Worm (Caenorhabditis elegans) whole organism, young adult: ENCODE data around the gene tbb-2.

Experiments used
- B0261.1 ChIP-seq: sonication (generic microtip); optimal IDR thresholded peaks from 2 replicates; lab custom pipeline; 2016; ENCODE audit warnings: mild to moderate bottlenecking, missing genetic modification characterization, moderate library complexity, missing compliant biosample characterization
- F39B2.1 ChIP-seq: fragments of 200-800 bp; sonication (Bioruptor generic); IDR thresholded peaks from 2 replicates; pipeline ENCODE4 v1.3.6; 2022; ENCODE audit warnings: missing genetic modification reagents, missing genetic modification characterization, missing compliant biosample characterization
- Y53F4B.3 ChIP-seq: fragments of 200-800 bp; sonication (Bioruptor generic); IDR thresholded peaks from 2 replicates; pipeline ENCODE4 v1.3.6; 2022; ENCODE audit warnings: missing genetic modification reagents, missing genetic modification characterization, missing compliant biosample characterization
- ama-1 ChIP-seq, 3 experiments: fragments of 150-350 bp in 1 of 3; sonication (generic microtip) in 2 of 3; optimal IDR thresholded peaks; 2 replicates each; lab custom pipeline; 2014 to 2018; ENCODE audit warnings: missing biosample characterization in 2 of 3, missing genetic modification characterization in 2 of 3, missing genetic modification reagents in 2 of 3
- dpl-1 ChIP-seq: fragments of 150-350 bp; optimal IDR thresholded peaks from 2 replicates; lab custom pipeline; 2014; ENCODE audit warnings: missing biosample characterization, missing genetic modification reagents, missing genetic modification characterization
- ekl-4 ChIP-seq: fragments of 200-800 bp; sonication (Bioruptor generic); IDR thresholded peaks from 2 replicates; pipeline ENCODE4 v1.3.6; 2022; ENCODE audit warnings: missing genetic modification reagents, missing genetic modification characterization, missing compliant biosample characterization
- lin-35 ChIP-seq, 3 experiments: fragments of 150-350 bp in 2 of 3; sonication (generic microtip) in 1 of 3; optimal IDR thresholded peaks; 2 replicates each; lab custom pipeline; 2014 to 2018; ENCODE audit warnings: missing biosample characterization in 3 of 3, missing genetic modification characterization in 3 of 3, missing genetic modification reagents in 3 of 3
- madf-6 ChIP-seq: fragments of 200-800 bp; sonication (Bioruptor generic); IDR thresholded peaks from 2 replicates; pipeline ENCODE4 v1.3.6; 2022; ENCODE audit warnings: missing genetic modification reagents, missing genetic modification characterization, missing compliant biosample characterization
- nfya-1 ChIP-seq: sonication (generic microtip); optimal IDR thresholded peaks from 2 replicates; lab custom pipeline; 2017; ENCODE audit warnings: antibody characterized with exemption, missing compliant biosample characterization, missing genetic modification characterization, borderline replicate concordance; ENCODE audit not compliant: insufficient read depth
- nhr-179 ChIP-seq: sonication (generic microtip); optimal IDR thresholded peaks from 2 replicates; lab custom pipeline; 2016; ENCODE audit warnings: mild to moderate bottlenecking, missing genetic modification characterization, missing compliant biosample characterization
- snpc-4 ChIP-seq, 5 experiments: fragments of 150-350 bp in 1 of 5; sonication (generic microtip) in 4 of 5; optimal IDR thresholded peaks; 2 replicates each; lab custom pipeline; 2014 to 2018; ENCODE audit warnings: missing genetic modification characterization in 5 of 5, missing biosample characterization in 3 of 5, antibody characterized with exemption in 2 of 5, mild to moderate bottlenecking in 2 of 5, missing compliant biosample characterization in 2 of 5, missing genotype in 2 of 5, moderate library complexity in 2 of 5, missing genetic modification reagents in 1 of 5
- unc-62 ChIP-seq: fragments of 150-350 bp; optimal IDR thresholded peaks from 2 replicates; lab custom pipeline; 2014; ENCODE audit warnings: missing biosample characterization, missing genetic modification reagents, missing genetic modification characterization
- ztf-18 ChIP-seq: sonication (generic microtip); optimal IDR thresholded peaks from 2 replicates; lab custom pipeline; 2016; ENCODE audit warnings: missing genotype, mild to moderate bottlenecking, missing genetic modification characterization, missing compliant biosample characterization
- ztf-26 ChIP-seq: sonication (generic microtip); optimal IDR thresholded peaks from 2 replicates; lab custom pipeline; 2017; ENCODE audit warnings: missing genetic modification characterization, missing compliant biosample characterization

DNA sequence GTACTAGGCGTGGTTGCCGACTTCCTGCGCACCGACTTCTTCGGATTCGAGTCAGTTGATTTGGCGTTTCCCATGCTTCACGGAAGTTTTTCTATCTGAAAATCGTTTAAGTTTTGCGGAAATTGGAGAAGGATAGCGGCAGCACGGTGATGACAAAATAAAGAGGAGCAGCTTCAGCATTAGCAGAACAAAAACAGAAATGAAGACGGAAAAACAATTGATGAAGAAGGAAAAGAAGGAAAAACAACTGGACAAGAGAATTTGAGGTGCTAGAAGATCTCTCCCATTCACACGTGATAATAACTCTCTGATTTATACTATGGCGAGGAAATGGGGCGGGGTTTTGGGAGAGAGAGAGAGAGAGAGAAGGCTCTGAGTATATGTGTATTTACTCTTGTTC is 25.3 kb downstream of the tbb-2 start, which contains the start of gene glb-11:
- TF ChIP-seq B0261.1 (tag; lab: Kevin White, UChicago) (no peak), ekl-4 (no peak), madf-6 (GFP tag; lab: Robert Waterston, UW) (no peak), F39B2.1 (GFP tag; lab: Robert Waterston, UW) (no peak), unc-62 (GFP tag; lab: Kevin White, UChicago) (no peak), Y53F4B.3 (no peak), ztf-18 (no peak), dpl-1 (no peak), lin-35 (GFP tag; optimal IDR thresholded peaks at IDR 0.05; lab: Kevin White, UChicago) (no peak), nhr-179 (tag; lab: Kevin White, UChicago) (no peak), ztf-26 (tag; lab: Kevin White, UChicago) (no peak), nfya-1 (tag; lab: Kevin White, UChicago) (no peak), snpc-4 (GFP tag; optimal IDR thresholded peaks at IDR 0.05; lab: Kevin White, UChicago) (no peak), snpc-4 (tag; optimal IDR thresholded peaks at IDR 0.05; lab: Kevin White, UChicago) (no peak), ama-1 (optimal IDR thresholded peaks at IDR 0.05; lab: Kevin White, UChicago) (no peak), ama-1 (GFP tag; optimal IDR thresholded peaks at IDR 0.05; lab: Kevin White, UChicago) (no peak)
